Worm (Caenorhabditis elegans) whole organism, young adult: ENCODE measurements around the gene R02D5.3.

Experiments used
- F37B4.10 ChIP-seq: fragments of 200-800 bp; sonication (Bioruptor generic); IDR thresholded peaks from 2 replicates; pipeline ENCODE4 v1.3.6; 2022; ENCODE audit warnings: missing genetic modification characterization, missing compliant biosample characterization
- F57C9.4 ChIP-seq: sonication (generic microtip); optimal IDR thresholded peaks from 2 replicates; lab custom pipeline; 2017; ENCODE audit warnings: mild to moderate bottlenecking, missing genetic modification characterization, missing compliant biosample characterization
- K12H6.12 ChIP-seq: fragments of 200-800 bp; sonication (Bioruptor generic); optimal IDR thresholded peaks from 2 replicates; lab custom pipeline; 2018; ENCODE audit warnings: mild to moderate bottlenecking, missing genetic modification characterization, missing compliant biosample characterization
- ama-1 ChIP-seq, 3 experiments: fragments of 150-350 bp in 1 of 3; sonication (generic microtip) in 2 of 3; optimal IDR thresholded peaks; 2 replicates each; lab custom pipeline; 2014 to 2018; ENCODE audit warnings: missing biosample characterization in 2 of 3, missing genetic modification characterization in 2 of 3, missing genetic modification reagents in 2 of 3
- athp-1 ChIP-seq: sonication (generic microtip); optimal IDR thresholded peaks from 2 replicates; lab custom pipeline; 2017; ENCODE audit warnings: mild to moderate bottlenecking, missing genetic modification characterization, missing compliant biosample characterization
- ceh-40 ChIP-seq: fragments of 200-800 bp; sonication (Bioruptor generic); IDR thresholded peaks from 2 replicates; pipeline ENCODE4 v1.3.6; 2022; ENCODE audit warnings: missing genetic modification characterization, missing compliant biosample characterization
- egl-44 ChIP-seq: fragments of 200-800 bp; sonication (Bioruptor generic); IDR thresholded peaks from 2 replicates; pipeline ENCODE4 v1.3.6; 2022; ENCODE audit warnings: missing genetic modification reagents, missing genetic modification characterization, missing compliant biosample characterization
- ets-4 ChIP-seq: fragments of 200-800 bp; sonication (Bioruptor generic); optimal IDR thresholded peaks from 2 replicates; lab custom pipeline; 2018; ENCODE audit warnings: mild to moderate bottlenecking, missing genetic modification characterization, missing compliant biosample characterization
- lsy-27 ChIP-seq: sonication (generic microtip); optimal IDR thresholded peaks from 2 replicates; lab custom pipeline; 2017; ENCODE audit warnings: missing genetic modification characterization, mild to moderate bottlenecking, missing compliant biosample characterization, antibody characterized with exemption, missing genotype, borderline replicate concordance; ENCODE audit not compliant: insufficient read depth
- madf-10 ChIP-seq: sonication (generic microtip); optimal IDR thresholded peaks from 2 replicates; lab custom pipeline; 2016; ENCODE audit warnings: mild to moderate bottlenecking, missing genetic modification characterization, missing compliant biosample characterization
- mcd-1 ChIP-seq: fragments of 200-800 bp; sonication (Bioruptor generic); IDR thresholded peaks from 2 replicates; pipeline ENCODE4 v1.3.6; 2022; ENCODE audit warnings: missing genetic modification reagents, missing genetic modification characterization, missing compliant biosample characterization
- nfya-1 ChIP-seq: sonication (generic microtip); optimal IDR thresholded peaks from 2 replicates; lab custom pipeline; 2017; ENCODE audit warnings: antibody characterized with exemption, missing compliant biosample characterization, missing genetic modification characterization, borderline replicate concordance; ENCODE audit not compliant: insufficient read depth
- unc-130 ChIP-seq: sonication (generic microtip); optimal IDR thresholded peaks from 2 replicates; lab custom pipeline; 2016; ENCODE audit warnings: missing genetic modification reagents, missing genetic modification characterization, missing compliant biosample characterization
- unc-62 ChIP-seq: fragments of 150-350 bp; optimal IDR thresholded peaks from 2 replicates; lab custom pipeline; 2014; ENCODE audit warnings: missing biosample characterization, missing genetic modification reagents, missing genetic modification characterization

- TF ChIP-seq unc-62 (GFP tag; lab: Kevin White, UChicago) (no peak), unc-130 (GFP tag; lab: Kevin White, UChicago) (no peak), athp-1 (no peak), ets-4 (GFP tag; lab: Kevin White, UChicago) (no peak), egl-44 (GFP tag; lab: Robert Waterston, UW) (no peak), F57C9.4 (tag; lab: Kevin White, UChicago) (no peak), ama-1 (optimal IDR thresholded peaks at IDR 0.05; lab: Kevin White, UChicago) (no peak), ama-1 (GFP tag; optimal IDR thresholded peaks at IDR 0.05; lab: Kevin White, UChicago) (no peak), mcd-1 (GFP tag; lab: Robert Waterston, UW) (no peak), lsy-27 (tag; lab: Kevin White, UChicago) (no peak), nfya-1 (tag; lab: Kevin White, UChicago) (no peak), ceh-40 (no peak), K12H6.12 (tag; lab: Kevin White, UChicago) (no peak), madf-10 (tag; lab: Kevin White, UChicago) (no peak), F37B4.10 (GFP tag; lab: Robert Waterston, UW) (no peak)
These were observed 25.1 kb downstream of the R02D5.3 start, which contains the start of gene R02D5.1 for ce11 chrV:14508005-14508521.
